Worm (Caenorhabditis elegans) whole organism, L3 larva: ENCODE data around the gene srd-54.

ENCODE experiments used
- ama-1 ChIP-seq: fragments of 150-350 bp; optimal IDR thresholded peaks from 2 replicates; lab custom pipeline; 2018
- nhr-28 ChIP-seq: fragments of 150-350 bp; optimal IDR thresholded peaks from 2 replicates; lab custom pipeline; 2014; ENCODE audit warnings: missing biosample characterization, missing genetic modification characterization
- pha-4 ChIP-seq: fragments of 150-350 bp; optimal IDR thresholded peaks from 2 replicates; lab custom pipeline; 2014; ENCODE audit warnings: missing biosample characterization, missing genetic modification reagents, missing genetic modification characterization
- snpc-4 ChIP-seq: fragments of 150-350 bp; optimal IDR thresholded peaks from 2 replicates; lab custom pipeline; 2014; ENCODE audit warnings: missing biosample characterization, missing genetic modification characterization

- TF ChIP-seq pha-4 (tag; lab: Kevin White, UChicago) (no peak), ama-1 (no peak), snpc-4 (no peak), nhr-28 (tag; lab: Kevin White, UChicago) (no peak)
Observed at ce11 chrII:7420157-7420556, 12.3 kb upstream of the srd-54 start.
